Worm (Caenorhabditis elegans) whole organism, midembryonic: ENCODE results near the gene srh-180.

Source experiments
- T22C8.4 ChIP-seq: fragments of 200-800 bp; sonication (Bioruptor generic); IDR thresholded peaks from 2 replicates; pipeline ENCODE4 v1.3.6; 2022; ENCODE audit warnings: missing genetic modification characterization, missing compliant biosample characterization
- cog-1 ChIP-seq: sonication (generic microtip); optimal IDR thresholded peaks from 2 replicates; lab custom pipeline; 2016; ENCODE audit warnings: missing genetic modification characterization, missing compliant biosample characterization
- flt-1 ChIP-seq: fragments of 200-800 bp; sonication (Bioruptor generic); IDR thresholded peaks from 2 replicates; pipeline ENCODE4 v1.3.6; 2022; ENCODE audit warnings: missing genetic modification characterization, missing compliant biosample characterization
- klf-2 ChIP-seq: fragments of 200-800 bp; sonication (Bioruptor generic); conservative IDR thresholded peaks from 2 replicates; pipeline ENCODE4 v1.3.6; 2022; ENCODE audit warnings: missing genetic modification reagents, missing genetic modification characterization, missing compliant biosample characterization
- med-1 ChIP-seq: sonication (generic microtip); optimal IDR thresholded peaks from 2 replicates; lab custom pipeline; 2017; ENCODE audit warnings: missing genetic modification characterization, mild to moderate bottlenecking, missing compliant biosample characterization, antibody characterized with exemption, missing genetic modification reagents; ENCODE audit not compliant: insufficient read depth
- ref-1 ChIP-seq: fragments of 200-800 bp; sonication (Bioruptor generic); conservative IDR thresholded peaks from 2 replicates; pipeline ENCODE4 v1.3.6; 2022; ENCODE audit warnings: missing genetic modification reagents, missing genetic modification characterization, missing compliant biosample characterization
- tab-1 ChIP-seq: fragments of 200-800 bp; sonication (Bioruptor generic); IDR thresholded peaks from 2 replicates; pipeline ENCODE4 v1.3.6; 2022; ENCODE audit warnings: missing genetic modification characterization, missing compliant biosample characterization
- ztf-23 ChIP-seq: fragments of 200-800 bp; sonication (Bioruptor generic); IDR thresholded peaks from 2 replicates; pipeline ENCODE4 v1.3.6; 2022; ENCODE audit warnings: missing genetic modification reagents, missing genetic modification characterization, missing compliant biosample characterization
- ztf-29 ChIP-seq: fragments of 200-800 bp; sonication (Bioruptor generic); IDR thresholded peaks from 2 replicates; pipeline ENCODE4 v1.3.6; 2022; ENCODE audit warnings: missing genetic modification reagents, missing genetic modification characterization, missing compliant biosample characterization

Gene srh-180

DNA sequence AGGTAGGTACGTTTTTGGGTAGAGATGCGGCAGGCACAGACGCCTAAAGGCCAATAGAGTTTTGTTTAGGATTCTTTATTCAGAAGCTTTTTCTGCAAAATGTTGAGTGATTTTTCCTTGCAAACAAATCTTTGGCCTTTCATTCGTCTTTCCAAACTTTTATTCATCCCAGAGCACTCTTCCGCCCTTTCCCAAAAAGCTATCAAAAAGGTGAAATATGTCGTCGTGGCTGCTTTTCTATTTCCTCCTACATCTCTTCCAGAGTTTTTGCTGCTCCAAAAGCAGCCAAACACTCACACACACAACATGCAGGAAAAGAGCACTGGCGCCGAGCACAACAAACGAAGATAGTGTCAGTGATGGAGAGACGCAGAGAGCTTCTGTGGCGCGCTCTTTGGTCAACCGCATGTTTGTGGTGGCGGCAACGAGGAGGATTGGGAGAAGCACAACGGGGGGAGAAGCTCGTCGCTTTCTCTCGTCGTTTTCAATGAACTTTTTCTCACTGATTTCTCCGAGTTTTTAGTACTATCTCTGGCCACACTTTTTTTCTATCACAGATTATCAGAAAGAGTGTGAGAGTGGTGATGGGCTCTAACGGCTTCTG, 33.5 kb downstream of the srh-180 start:
- no peak for TF ChIP-seq tab-1 (GFP tag; lab: Robert Waterston, UW)
- no peak for TF ChIP-seq med-1 (GFP tag; lab: Kevin White, UChicago)

- TF ChIP-seq klf-2 (GFP tag; lab: Robert Waterston, UW) (no peak), ztf-23 (GFP tag; lab: Robert Waterston, UW) (no peak), tab-1 (GFP tag; lab: Robert Waterston, UW) (no peak), flt-1 (no peak), ztf-29 (GFP tag; lab: Robert Waterston, UW) (no peak), ref-1 (GFP tag; lab: Robert Waterston, UW) (no peak)
Measured at ce11 chrV:16351757-16352156, 34.4 kb downstream of the srh-180 start.

- TF ChIP-seq med-1 (GFP tag; lab: Kevin White, UChicago) (no peak), ztf-29 (GFP tag; lab: Robert Waterston, UW) (no peak), cog-1 (tag; lab: Kevin White, UChicago) (no peak), flt-1 (no peak), T22C8.4 (GFP tag; lab: Robert Waterston, UW) (no peak), ztf-23 (GFP tag; lab: Robert Waterston, UW) (no peak), klf-2 (GFP tag; lab: Robert Waterston, UW) (no peak), tab-1 (GFP tag; lab: Robert Waterston, UW) (no peak), ref-1 (GFP tag; lab: Robert Waterston, UW) (no peak)
Measured at ce11 chrV:16352282-16352681, 34.9 kb downstream of the srh-180 start.

DNA sequence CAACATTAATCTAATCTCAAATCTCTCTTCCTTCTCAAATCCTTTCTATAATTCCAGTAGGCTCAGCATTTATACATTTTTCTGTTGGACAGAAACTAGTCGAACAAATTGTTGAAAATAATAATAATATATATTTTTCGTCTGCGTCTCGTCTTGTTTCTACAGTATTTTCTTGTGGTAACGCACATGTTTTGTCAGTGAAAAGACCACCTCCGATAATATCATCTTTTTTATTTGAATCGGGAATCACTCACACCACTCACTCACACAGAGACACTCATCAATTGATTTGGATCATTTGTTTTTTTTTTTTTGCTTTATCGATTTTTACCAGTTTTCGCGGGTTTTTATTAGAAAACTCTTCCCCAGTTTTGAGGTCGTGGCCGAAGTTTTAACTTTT, 37.3 kb downstream of the srh-180 start:
- TF ChIP-seq cog-1 (tag; lab: Kevin White, UChicago) = no peak
- no peak for TF ChIP-seq med-1 (GFP tag; lab: Kevin White, UChicago)
- TF ChIP-seq tab-1 (GFP tag; lab: Robert Waterston, UW) = no peak
- TF ChIP-seq klf-2 (GFP tag; lab: Robert Waterston, UW) = no peak
- no peak for TF ChIP-seq ref-1 (GFP tag; lab: Robert Waterston, UW)
- no peak for TF ChIP-seq T22C8.4 (GFP tag; lab: Robert Waterston, UW)
- TF ChIP-seq flt-1 = no peak
- no peak for TF ChIP-seq ztf-23 (GFP tag; lab: Robert Waterston, UW)

DNA sequence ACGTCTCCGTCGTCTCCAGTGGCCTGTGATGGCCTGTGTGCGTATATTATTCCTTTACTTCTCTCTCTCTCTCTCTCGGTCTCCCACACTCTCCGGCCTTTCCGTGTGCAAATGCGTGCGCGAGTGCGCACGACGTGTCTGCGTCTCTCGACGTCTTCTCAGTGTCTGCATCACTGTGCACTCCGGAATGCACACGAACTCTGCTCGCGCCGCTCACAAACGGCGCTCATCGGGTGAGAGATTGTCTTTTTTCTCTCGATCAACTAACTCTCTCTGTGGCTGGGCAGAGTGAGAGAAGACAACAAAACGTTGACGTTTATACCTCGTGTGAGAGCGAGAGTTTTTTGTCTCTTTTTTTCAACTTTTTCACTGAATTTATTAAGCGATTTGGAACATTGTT, 38.6 kb downstream of the srh-180 start:
- TF ChIP-seq klf-2 (GFP tag; lab: Robert Waterston, UW) (no peak), cog-1 (tag; lab: Kevin White, UChicago) (peak; percentile 71), flt-1 (peak; percentile 79)

DNA sequence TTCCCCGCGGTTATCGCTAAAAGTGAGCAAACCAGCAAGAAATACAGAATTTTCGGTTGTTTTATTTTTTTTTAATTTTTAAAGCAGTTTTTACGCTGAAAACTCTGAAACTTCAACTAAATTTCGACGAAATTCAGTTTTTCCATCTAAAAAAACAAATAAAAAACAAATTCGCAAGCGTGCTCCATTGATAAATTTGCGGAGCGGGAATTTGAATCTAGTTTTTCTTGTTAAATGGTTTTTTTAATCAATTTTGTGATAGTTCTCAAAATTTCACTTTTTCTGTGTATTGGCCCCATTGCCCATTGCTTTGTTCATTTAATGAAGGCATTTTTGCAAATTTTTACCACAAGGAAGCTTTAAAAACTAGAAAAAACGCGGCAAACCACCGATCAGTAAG, 39.5 kb downstream of the srh-180 start:
- TF ChIP-seq flt-1 (no peak), ztf-29 (GFP tag; lab: Robert Waterston, UW) (no peak), ref-1 (GFP tag; lab: Robert Waterston, UW) (no peak), T22C8.4 (GFP tag; lab: Robert Waterston, UW) (no peak), med-1 (GFP tag; lab: Kevin White, UChicago) (no peak), ztf-23 (GFP tag; lab: Robert Waterston, UW) (no peak), klf-2 (GFP tag; lab: Robert Waterston, UW) (no peak), cog-1 (tag; lab: Kevin White, UChicago) (no peak), tab-1 (GFP tag; lab: Robert Waterston, UW) (no peak)

ce11 chrV:16357253-16357652, 39.9 kb downstream of the srh-180 start, which contains the start of gene pptr-1:
TSS of gene pptr-1 (plus strand) at chrV:16357521.
- no peak for TF ChIP-seq tab-1 (GFP tag; lab: Robert Waterston, UW)
- TF ChIP-seq T22C8.4 (GFP tag; lab: Robert Waterston, UW) = peak; percentile 22; the same call in 1 of the 2 replicates

DNA sequence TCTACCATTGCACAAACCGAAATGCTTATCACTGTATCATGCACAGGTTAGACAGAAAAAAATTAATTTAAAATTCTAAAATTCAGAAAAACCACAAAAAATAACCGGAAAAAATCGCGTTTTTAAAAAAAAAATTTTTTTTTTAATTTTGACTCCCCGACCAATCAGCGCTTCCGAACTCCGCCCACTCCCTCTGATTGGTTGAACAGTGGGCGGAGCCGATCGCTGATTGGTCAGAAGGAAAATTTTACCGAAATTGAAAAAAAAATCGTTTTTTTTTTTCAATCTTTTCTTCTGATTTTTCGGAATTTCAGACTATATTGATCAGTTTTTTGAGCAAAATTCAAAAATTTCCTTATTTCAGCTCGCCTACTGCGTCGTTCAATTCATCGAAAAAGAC, 44.0 kb downstream of the srh-180 start:
- TF ChIP-seq ztf-23 (GFP tag; lab: Robert Waterston, UW) (no peak), T22C8.4 (GFP tag; lab: Robert Waterston, UW) (no peak), ref-1 (GFP tag; lab: Robert Waterston, UW) (no peak), ztf-29 (GFP tag; lab: Robert Waterston, UW) (no peak), klf-2 (GFP tag; lab: Robert Waterston, UW) (no peak), med-1 (GFP tag; lab: Kevin White, UChicago) (no peak), cog-1 (tag; lab: Kevin White, UChicago) (no peak), tab-1 (GFP tag; lab: Robert Waterston, UW) (no peak), flt-1 (no peak)

- no peak for TF ChIP-seq ztf-23 (GFP tag; lab: Robert Waterston, UW)
- no peak for TF ChIP-seq tab-1 (GFP tag; lab: Robert Waterston, UW)
- TF ChIP-seq med-1 (GFP tag; lab: Kevin White, UChicago) = no peak
- TF ChIP-seq klf-2 (GFP tag; lab: Robert Waterston, UW) = no peak
- TF ChIP-seq flt-1 = no peak
- TF ChIP-seq cog-1 (tag; lab: Kevin White, UChicago) = no peak
- no peak for TF ChIP-seq ztf-29 (GFP tag; lab: Robert Waterston, UW)
Measured at ce11 chrV:16367575-16367974, 50.2 kb downstream of the srh-180 start, which contains the start of gene W08G11.3. TSS of gene W08G11.3 (plus strand) at chrV:16367681.

DNA sequence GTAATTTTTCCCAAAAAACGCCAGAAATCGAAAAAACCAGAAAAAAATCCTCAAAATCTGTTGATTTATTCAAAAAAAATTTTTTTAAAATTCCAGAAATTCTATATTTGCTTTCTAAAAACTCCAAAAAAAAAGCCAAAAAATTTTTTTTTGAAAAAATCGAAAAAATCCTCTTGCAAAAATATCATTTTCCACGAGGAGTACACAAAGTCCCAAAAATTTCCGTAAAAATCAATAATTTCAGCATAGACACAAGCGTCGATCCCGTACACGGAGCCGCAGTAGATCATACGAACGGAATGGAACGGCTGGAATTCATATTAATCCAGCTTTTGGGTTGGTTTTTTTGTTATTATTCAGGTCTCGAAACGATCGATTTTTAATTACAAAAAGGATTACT, 50.8 kb downstream of the srh-180 start:
- TF ChIP-seq ztf-29 (GFP tag; lab: Robert Waterston, UW) (no peak), T22C8.4 (GFP tag; lab: Robert Waterston, UW) (peak; percentile 53; the same call in 1 of the 2 replicates), tab-1 (GFP tag; lab: Robert Waterston, UW) (no peak), med-1 (GFP tag; lab: Kevin White, UChicago) (no peak), ztf-23 (GFP tag; lab: Robert Waterston, UW) (no peak), flt-1 (no peak)
